Worm (Caenorhabditis elegans) whole organism, midembryonic: ENCODE results near the gene ehs-1.

Source experiments
- T22C8.4 ChIP-seq: fragments of 200-800 bp; sonication (Bioruptor generic); IDR thresholded peaks from 2 replicates; pipeline ENCODE4 v1.3.6; 2022; ENCODE audit warnings: missing genetic modification characterization, missing compliant biosample characterization
- cog-1 ChIP-seq: sonication (generic microtip); optimal IDR thresholded peaks from 2 replicates; lab custom pipeline; 2016; ENCODE audit warnings: missing genetic modification characterization, missing compliant biosample characterization
- ztf-23 ChIP-seq: fragments of 200-800 bp; sonication (Bioruptor generic); IDR thresholded peaks from 2 replicates; pipeline ENCODE4 v1.3.6; 2022; ENCODE audit warnings: missing genetic modification reagents, missing genetic modification characterization, missing compliant biosample characterization

- TF ChIP-seq ztf-23 (GFP tag; lab: Robert Waterston, UW) (no peak), T22C8.4 (no peak), cog-1 (tag; lab: Kevin White, UChicago) (no peak)
Measured at ce11 chrII:5794195-5794594, 26.3 kb upstream of the ehs-1 start, which contains the start of gene acdh-8.
